Worm (Caenorhabditis elegans): ENCODE data around the gene Y82E9BR.17.

DNA sequence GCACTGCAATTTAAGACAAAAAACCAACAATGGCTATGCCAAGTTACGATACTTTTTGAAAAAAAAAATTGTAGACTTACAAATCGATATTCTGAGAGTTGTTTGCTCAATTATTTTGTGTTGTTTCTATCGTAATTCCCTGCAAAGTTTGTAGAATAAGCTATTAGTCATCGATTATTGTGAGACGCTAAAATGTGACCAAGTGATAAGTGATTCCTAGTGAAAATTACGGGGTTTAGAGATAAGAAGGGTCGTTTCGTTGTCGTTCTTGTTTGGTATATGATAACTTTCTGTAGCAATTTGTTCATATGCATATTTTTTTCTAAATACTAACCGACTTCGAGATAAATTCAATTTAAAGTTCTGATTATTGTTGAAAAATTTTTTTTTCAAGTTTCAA is 57.4 kb downstream of the Y82E9BR.17 start:
- no peak for TF ChIP-seq ama-1 (optimal IDR thresholded peaks at IDR 0.05)
- no peak for TF ChIP-seq flt-1 (GFP tag; IDR thresholded peaks at IDR 0.05)
- no peak for TF ChIP-seq tbx-37 (GFP tag; conservative IDR thresholded peaks at IDR 0.05)
- TF ChIP-seq tra-4 (tag; optimal IDR thresholded peaks at IDR 0.05) = no peak
- TF ChIP-seq sea-1 (GFP tag; conservative IDR thresholded peaks at IDR 0.05) = no peak
- TF ChIP-seq scrt-1 (GFP tag; IDR thresholded peaks at IDR 0.05) = no peak
- no peak for TF ChIP-seq B0310.2 (tag; optimal IDR thresholded peaks at IDR 0.05)
